Worm (Caenorhabditis elegans) whole organism, L2 larva: ENCODE measurements around the gene srj-57.

ENCODE experiments used
- F13H6.1 ChIP-seq: sonication (generic microtip); optimal IDR thresholded peaks from 2 replicates; lab custom pipeline; 2016; ENCODE audit warnings: missing genetic modification characterization, missing compliant biosample characterization
- R02D3.7 ChIP-seq: fragments of 150-350 bp; optimal IDR thresholded peaks from 2 replicates; lab custom pipeline; 2014; ENCODE audit warnings: missing biosample characterization, missing genetic modification characterization
- alr-1 ChIP-seq: fragments of 150-350 bp; optimal IDR thresholded peaks from 2 replicates; lab custom pipeline; 2014; ENCODE audit warnings: missing biosample characterization, missing genetic modification characterization
- aly-2 ChIP-seq: fragments of 150-350 bp; optimal IDR thresholded peaks from 2 replicates; lab custom pipeline; 2014; ENCODE audit warnings: missing biosample characterization, missing genetic modification characterization
- ama-1 ChIP-seq: fragments of 150-350 bp; optimal IDR thresholded peaks from 2 replicates; lab custom pipeline; 2018; ENCODE audit warnings: inconsistent platforms
- blmp-1 ChIP-seq: sonication (generic microtip); optimal IDR thresholded peaks from 2 replicates; lab custom pipeline; 2017; ENCODE audit warnings: missing genetic modification characterization, mild to moderate bottlenecking, missing compliant biosample characterization, antibody characterized with exemption, moderate library complexity; ENCODE audit not compliant: insufficient read depth
- ceh-82 ChIP-seq: fragments of 150-350 bp; optimal IDR thresholded peaks from 2 replicates; lab custom pipeline; 2014; ENCODE audit warnings: missing biosample characterization, missing genetic modification characterization
- crh-2 ChIP-seq: sonication (generic microtip); optimal IDR thresholded peaks from 2 replicates; lab custom pipeline; 2017; ENCODE audit warnings: missing biosample characterization, missing genetic modification characterization
- elt-1 ChIP-seq: fragments of 150-350 bp; optimal IDR thresholded peaks from 2 replicates; lab custom pipeline; 2014; ENCODE audit warnings: missing biosample characterization, missing genetic modification characterization
- elt-3 ChIP-seq: sonication (generic microtip); optimal IDR thresholded peaks from 2 replicates; lab custom pipeline; 2017; ENCODE audit warnings: missing biosample characterization, missing genetic modification characterization
- fos-1 ChIP-seq: fragments of 150-350 bp; optimal IDR thresholded peaks from 2 replicates; lab custom pipeline; 2014; ENCODE audit warnings: missing biosample characterization, missing genetic modification characterization
- gmeb-1 ChIP-seq: fragments of 150-350 bp; optimal IDR thresholded peaks from 2 replicates; lab custom pipeline; 2014; ENCODE audit warnings: missing biosample characterization, missing genetic modification characterization
- lin-11 ChIP-seq: fragments of 150-350 bp; sonication (generic microtip); optimal IDR thresholded peaks from 2 replicates; lab custom pipeline; 2014; ENCODE audit warnings: missing biosample characterization, missing genetic modification characterization, inconsistent platforms, mixed read lengths
- lin-39 ChIP-seq: fragments of 150-350 bp; optimal IDR thresholded peaks from 2 replicates; lab custom pipeline; 2014; ENCODE audit warnings: missing biosample characterization, missing genetic modification reagents, missing genetic modification characterization
- mab-5 ChIP-seq: fragments of 150-350 bp; optimal IDR thresholded peaks from 2 replicates; lab custom pipeline; 2014; ENCODE audit warnings: missing biosample characterization, missing genetic modification characterization
- nhr-11 ChIP-seq: fragments of 150-350 bp; optimal IDR thresholded peaks from 2 replicates; lab custom pipeline; 2014; ENCODE audit warnings: missing biosample characterization, missing genetic modification characterization
- nhr-12 ChIP-seq: fragments of 150-350 bp; optimal IDR thresholded peaks from 2 replicates; lab custom pipeline; 2014; ENCODE audit warnings: missing biosample characterization, missing genetic modification characterization
- nhr-129 ChIP-seq: fragments of 150-350 bp; optimal IDR thresholded peaks from 2 replicates; lab custom pipeline; 2014; ENCODE audit warnings: missing biosample characterization, missing genetic modification characterization
- nhr-21 ChIP-seq: fragments of 150-350 bp; optimal IDR thresholded peaks from 2 replicates; lab custom pipeline; 2014; ENCODE audit warnings: missing biosample characterization, missing genetic modification characterization
- nhr-237 ChIP-seq: fragments of 150-350 bp; optimal IDR thresholded peaks from 2 replicates; lab custom pipeline; 2014; ENCODE audit warnings: missing biosample characterization, missing genetic modification characterization
- nhr-25 ChIP-seq: fragments of 150-350 bp; sonication (generic microtip); optimal IDR thresholded peaks from 3 replicates; lab custom pipeline; 2014; ENCODE audit warnings: missing biosample characterization, missing genetic modification characterization
- nhr-6 ChIP-seq: fragments of 150-350 bp; optimal IDR thresholded peaks from 2 replicates; lab custom pipeline; 2014; ENCODE audit warnings: missing biosample characterization, missing genetic modification characterization
- nhr-77 ChIP-seq: fragments of 150-350 bp; optimal IDR thresholded peaks from 2 replicates; lab custom pipeline; 2014; ENCODE audit warnings: missing biosample characterization, missing genetic modification characterization
- peb-1 ChIP-seq: fragments of 150-350 bp; optimal IDR thresholded peaks from 2 replicates; lab custom pipeline; 2014; ENCODE audit warnings: missing biosample characterization, missing genetic modification characterization
- sma-9 ChIP-seq, 2 experiments: fragments of 150-350 bp in 1 of 2; sonication (generic microtip) in 1 of 2; optimal IDR thresholded peaks; 2 replicates each; lab custom pipeline; 2014 to 2016; ENCODE audit warnings: missing genetic modification characterization in 2 of 2, mild to moderate bottlenecking in 1 of 2, missing biosample characterization in 1 of 2, missing compliant biosample characterization in 1 of 2, missing genetic modification reagents in 1 of 2, moderate library complexity in 1 of 2
- snpc-4 ChIP-seq: fragments of 150-350 bp; optimal IDR thresholded peaks from 2 replicates; lab custom pipeline; 2014; ENCODE audit warnings: missing biosample characterization, missing genetic modification characterization
- unc-39 ChIP-seq: fragments of 150-350 bp; optimal IDR thresholded peaks from 2 replicates; lab custom pipeline; 2014; ENCODE audit warnings: missing biosample characterization, missing genetic modification characterization
- unc-55 ChIP-seq: fragments of 150-350 bp; sonication (generic microtip); optimal IDR thresholded peaks from 3 replicates; lab custom pipeline; 2014; ENCODE audit warnings: missing biosample characterization, missing genetic modification reagents, missing genetic modification characterization
- zag-1 ChIP-seq: fragments of 150-350 bp; optimal IDR thresholded peaks from 2 replicates; lab custom pipeline; 2014; ENCODE audit warnings: missing biosample characterization, missing genetic modification characterization
- ztf-11 ChIP-seq: sonication (generic microtip); optimal IDR thresholded peaks from 2 replicates; lab custom pipeline; 2017; ENCODE audit warnings: missing biosample characterization, missing genetic modification characterization

srj-57 gene

DNA sequence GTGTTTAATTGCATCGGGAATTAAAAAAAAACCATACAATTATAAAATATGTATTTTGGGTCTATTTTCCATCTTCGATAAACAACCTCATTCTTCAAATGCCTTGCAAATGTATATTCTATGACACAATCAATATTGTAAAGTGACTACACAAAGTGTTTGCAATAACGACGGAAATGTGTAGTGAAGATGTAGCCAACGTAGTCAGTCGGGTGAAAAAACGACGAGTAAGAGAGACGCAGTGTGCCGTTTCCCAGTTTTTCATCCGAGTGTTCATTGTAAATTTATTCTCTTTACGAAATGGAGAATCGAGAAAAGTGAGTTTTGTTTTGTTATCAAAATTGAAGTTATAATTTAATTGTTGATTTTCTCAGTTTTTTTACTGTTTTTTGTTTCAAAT, 36.6 kb upstream of the srj-57 start, which contains the start of gene F37B4.15:
Gene F37B4.15 (plus strand): TSS at position 301 of the 400 bp plus-strand sequence.
- no peak for TF ChIP-seq nhr-129 (tag; lab: Kevin White, UChicago)

DNA sequence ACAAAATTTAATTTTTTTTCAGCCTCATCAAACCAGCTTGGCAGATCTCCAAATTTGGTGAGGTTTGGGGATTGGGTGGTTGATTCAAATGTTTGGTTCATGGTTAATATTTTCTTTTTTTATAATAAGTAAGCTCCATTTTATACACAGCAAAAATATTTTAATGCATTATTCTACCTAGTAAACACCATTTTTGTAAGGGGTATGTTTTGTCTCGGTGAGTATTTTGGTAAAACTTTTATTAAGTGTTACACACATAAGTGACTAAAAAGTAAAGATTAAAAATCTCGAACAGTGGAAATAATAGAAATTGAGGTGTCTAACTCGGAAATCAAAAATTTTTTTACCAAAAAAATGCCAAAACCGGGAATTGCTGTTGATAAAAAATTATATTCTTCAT, 33.3 kb upstream of the srj-57 start, which contains the start of gene srw-4:
Gene srw-4 (minus strand): TSS at position 101 of the 400 bp plus-strand sequence.
- TF ChIP-seq peb-1: no peak
- TF ChIP-seq ztf-11: no peak

DNA sequence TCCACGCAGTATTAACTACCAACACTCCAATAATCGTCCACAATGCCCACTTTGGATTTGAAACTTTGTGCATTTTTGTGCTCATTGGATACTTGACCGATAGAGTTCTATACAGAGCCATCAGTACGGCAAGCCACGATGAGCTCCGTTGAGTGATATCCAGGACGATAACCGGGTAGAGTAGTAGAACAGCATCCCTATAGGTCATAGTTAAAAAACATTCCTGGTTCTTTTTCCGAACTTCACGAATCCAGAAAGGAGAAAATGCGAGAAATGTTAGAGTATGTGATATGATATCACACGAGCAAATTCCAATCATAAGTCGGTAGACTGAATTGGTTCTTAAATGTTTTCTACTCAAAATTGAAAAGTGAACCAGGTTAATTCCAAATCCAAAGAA, 32.9 kb upstream of the srj-57 start:
- TF ChIP-seq nhr-77: no peak
- no peak for TF ChIP-seq R02D3.7 (tag; lab: Kevin White, UChicago)
- no peak for TF ChIP-seq nhr-21 (tag; lab: Kevin White, UChicago)
- no peak for TF ChIP-seq nhr-11 (tag; lab: Kevin White, UChicago)
- TF ChIP-seq mab-5 (tag; lab: Kevin White, UChicago): no peak

DNA sequence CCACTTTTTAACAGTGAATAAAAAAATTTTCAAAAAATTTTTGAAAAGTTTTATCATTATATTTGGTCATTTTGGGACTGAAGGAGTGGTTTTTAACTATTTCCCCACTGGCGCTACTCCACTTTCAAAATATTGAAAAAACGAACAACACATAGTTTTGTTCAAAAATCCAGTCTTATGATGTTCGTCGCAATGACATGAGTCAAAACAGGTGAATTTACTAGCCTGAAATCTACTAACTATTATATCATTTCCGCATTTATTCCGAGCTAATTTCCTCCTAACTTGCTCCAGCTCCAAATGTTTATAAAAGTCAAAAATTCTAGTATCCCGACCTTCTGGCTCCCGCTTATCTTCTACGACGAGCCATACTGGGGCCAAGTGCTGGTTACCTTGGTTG, 29.0 kb upstream of the srj-57 start, which contains the start of gene sre-24:
Gene sre-24 (plus strand): TSS at position 301 of the 400 bp plus-strand sequence.
- no peak for TF ChIP-seq nhr-6 (tag; lab: Kevin White, UChicago)
- TF ChIP-seq nhr-77: no peak
- TF ChIP-seq crh-2 (tag; lab: Kevin White, UChicago): no peak
- no peak for TF ChIP-seq elt-1 (tag; lab: Kevin White, UChicago)
- TF ChIP-seq snpc-4 (tag; lab: Kevin White, UChicago): no peak
- TF ChIP-seq aly-2 (tag; lab: Kevin White, UChicago): no peak
- TF ChIP-seq unc-55: no peak
- no peak for TF ChIP-seq lin-39 (tag; lab: Kevin White, UChicago)
- TF ChIP-seq, all 48 proteins: peak for 0

DNA sequence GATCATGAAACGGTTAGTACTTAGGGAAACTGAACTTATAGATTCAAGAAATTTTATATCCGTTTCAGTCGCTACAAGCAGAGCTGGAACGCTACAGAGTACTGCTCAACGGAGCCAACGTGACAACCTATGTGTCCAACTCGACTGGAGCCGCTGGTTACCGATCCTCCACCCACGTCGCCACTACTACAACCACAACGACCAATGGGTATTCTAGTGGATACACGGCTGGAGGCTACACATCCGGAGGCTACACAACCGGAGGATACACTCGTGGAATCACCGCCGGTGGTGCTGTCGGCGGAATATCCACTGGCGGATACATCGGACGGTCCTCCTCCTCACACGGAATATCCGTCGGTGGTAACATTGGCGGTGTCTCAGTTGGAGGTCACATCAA, 27.7 kb upstream of the srj-57 start:
- no peak for TF ChIP-seq crh-2 (tag; lab: Kevin White, UChicago)
- TF ChIP-seq nhr-25: no peak
- no peak for TF ChIP-seq zag-1 (tag; lab: Kevin White, UChicago)
- TF ChIP-seq ama-1: no peak
- TF ChIP-seq ceh-82 (tag; lab: Kevin White, UChicago): no peak
- no peak for TF ChIP-seq unc-39
- no peak for TF ChIP-seq sma-9 (GFP tag; optimal IDR thresholded peaks at IDR 0.05; lab: Kevin White, UChicago)
- TF ChIP-seq sma-9 (tag; optimal IDR thresholded peaks at IDR 0.05; lab: Kevin White, UChicago): no peak

DNA sequence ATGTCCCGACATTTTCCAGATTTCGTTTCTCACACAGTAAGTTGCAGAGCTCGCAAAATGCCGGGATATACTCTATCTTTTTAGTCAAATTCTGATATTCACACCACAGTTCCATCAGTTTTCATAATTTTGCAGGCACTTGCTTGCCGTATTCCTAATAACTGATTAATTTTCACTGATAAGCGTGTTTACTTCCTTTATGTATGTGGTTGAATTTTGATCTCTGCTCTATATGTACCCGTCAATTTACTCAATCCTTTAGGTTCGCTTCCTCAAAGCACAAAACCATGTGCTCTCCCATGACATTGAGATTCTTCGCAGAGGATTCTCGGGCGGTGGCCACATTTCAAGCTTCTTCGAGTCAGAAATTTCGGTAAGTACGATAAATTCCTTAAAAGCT, 26.2 kb upstream of the srj-57 start:
- TF ChIP-seq unc-39 (no peak), fos-1 (no peak)

DNA sequence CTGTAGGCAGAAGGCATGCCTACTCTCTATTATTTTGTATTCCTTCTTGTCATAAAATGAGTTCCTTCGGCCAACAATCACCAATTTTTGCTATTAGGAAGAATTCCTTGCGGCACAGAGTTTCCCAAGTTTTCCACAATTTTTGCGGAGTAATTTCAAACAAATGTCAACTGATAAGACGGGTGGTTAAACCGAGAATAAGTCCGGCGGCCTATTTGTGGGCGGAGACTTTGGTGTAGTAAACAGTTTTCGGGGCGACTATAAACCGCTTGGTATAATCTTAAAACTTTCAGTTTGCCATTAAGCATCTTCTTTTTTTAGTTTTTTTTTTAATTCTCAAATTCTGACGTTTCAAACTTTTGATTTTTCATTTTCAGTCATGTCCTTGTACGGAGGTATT, 25.6 kb upstream of the srj-57 start, which contains the start of gene ifc-1:
Gene ifc-1 (plus strand): TSS at position 378 of the 400 bp plus-strand sequence.
- TF ChIP-seq nhr-25: no peak
- peak; percentile 34 for TF ChIP-seq fos-1
- TF ChIP-seq nhr-12: no peak

DNA sequence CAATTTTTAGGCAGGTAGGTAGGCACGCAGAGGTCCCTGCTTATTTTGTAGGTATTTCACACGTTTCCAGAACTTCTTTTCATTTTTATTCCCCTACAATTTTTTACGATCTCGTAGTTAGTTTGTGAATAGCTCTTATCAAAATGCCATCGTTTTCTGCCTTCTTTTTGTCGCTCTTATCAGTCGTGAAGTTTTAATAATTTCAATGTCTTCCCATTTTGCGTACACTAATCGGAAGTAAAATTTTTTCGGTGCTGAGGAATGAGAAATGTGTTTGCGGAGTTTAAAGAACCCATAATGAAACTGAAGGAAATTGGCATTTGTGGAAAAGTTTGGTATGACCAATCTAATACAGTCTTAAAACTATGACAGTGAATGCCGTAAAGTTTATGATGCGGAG, 25.0 kb upstream of the srj-57 start:
- TF ChIP-seq fos-1 (peak; percentile 82), peb-1 (no peak), gmeb-1 (peak; percentile 31), F13H6.1 (tag; lab: Kevin White, UChicago) (no peak), alr-1 (no peak), nhr-237 (tag; lab: Kevin White, UChicago) (no peak), lin-11 (tag; lab: Kevin White, UChicago) (no peak), blmp-1 (no peak), elt-3 (tag; lab: Kevin White, UChicago) (no peak)
- TF ChIP-seq, all 48 proteins: peak for 2
